Worm (Caenorhabditis elegans) whole organism, L4 larva: ENCODE measurements around the gene nhl-2.

Source experiments
- D1046.2 ChIP-seq: fragments of 200-800 bp; sonication (Bioruptor generic); IDR thresholded peaks from 2 replicates; pipeline ENCODE4 v1.3.6; 2022; ENCODE audit warnings: missing genetic modification characterization, missing compliant biosample characterization
- F10B5.3 ChIP-seq: sonication (generic microtip); optimal IDR thresholded peaks from 2 replicates; lab custom pipeline; 2016; ENCODE audit warnings: mild to moderate bottlenecking, missing genetic modification characterization, missing compliant biosample characterization
- R02D3.7 ChIP-seq: fragments of 150-350 bp; sonication (generic microtip); optimal IDR thresholded peaks from 3 replicates; lab custom pipeline; 2014; ENCODE audit warnings: missing biosample characterization, missing genetic modification characterization
- T20F7.1 ChIP-seq: fragments of 200-800 bp; sonication (Bioruptor generic); optimal IDR thresholded peaks from 2 replicates; lab custom pipeline; 2018; ENCODE audit warnings: mild to moderate bottlenecking, missing genetic modification characterization, missing compliant biosample characterization
- T26A8.4 ChIP-seq: fragments of 200-800 bp; sonication (Bioruptor generic); IDR thresholded peaks from 2 replicates; pipeline ENCODE4 v1.3.6; 2022; ENCODE audit warnings: missing genetic modification characterization, missing compliant biosample characterization
- Y105C5A.15 ChIP-seq: fragments of 200-800 bp; sonication (Bioruptor generic); IDR thresholded peaks from 2 replicates; pipeline ENCODE4 v1.3.6; 2022; ENCODE audit warnings: missing genetic modification characterization, missing compliant biosample characterization
- Y48G9A.11 ChIP-seq: fragments of 200-800 bp; sonication (Bioruptor generic); IDR thresholded peaks from 2 replicates; pipeline ENCODE4 v1.3.6; 2022; ENCODE audit warnings: missing genetic modification reagents, missing genetic modification characterization, missing compliant biosample characterization
- ZK337.2 ChIP-seq: fragments of 200-800 bp; sonication (Bioruptor generic); IDR thresholded peaks from 2 replicates; pipeline ENCODE4 v1.3.6; 2022; ENCODE audit warnings: missing genetic modification reagents, missing genetic modification characterization, missing compliant biosample characterization
- ZK546.5 ChIP-seq, 2 experiments: sonication (generic microtip); optimal IDR thresholded peaks; 2 replicates each; lab custom pipeline; 2017; ENCODE audit warnings: missing biosample characterization in 2 of 2, missing genetic modification characterization in 2 of 2
- attf-4 ChIP-seq: sonication (generic microtip); optimal IDR thresholded peaks from 3 replicates; lab custom pipeline; 2017; ENCODE audit warnings: missing biosample characterization, missing genetic modification characterization
- ceh-32 ChIP-seq: sonication (generic microtip); optimal IDR thresholded peaks from 2 replicates; lab custom pipeline; 2016; ENCODE audit warnings: mild to moderate bottlenecking, missing genetic modification characterization, missing compliant biosample characterization; ENCODE audit not compliant: poor library complexity
- ceh-44 ChIP-seq: fragments of 200-800 bp; sonication (Bioruptor generic); IDR thresholded peaks from 2 replicates; pipeline ENCODE4 v1.3.6; 2022; ENCODE audit warnings: missing genetic modification reagents, missing genetic modification characterization, missing compliant biosample characterization
- ceh-62 ChIP-seq: sonication (generic microtip); optimal IDR thresholded peaks from 2 replicates; lab custom pipeline; 2017; ENCODE audit warnings: missing biosample characterization, missing genetic modification characterization
- ceh-82 ChIP-seq: sonication (generic microtip); optimal IDR thresholded peaks from 2 replicates; lab custom pipeline; 2017; ENCODE audit warnings: missing biosample characterization, missing genetic modification characterization
- cey-2 ChIP-seq: sonication (generic microtip); optimal IDR thresholded peaks from 3 replicates; lab custom pipeline; 2017; ENCODE audit warnings: missing genetic modification characterization, mild to moderate bottlenecking, missing compliant biosample characterization, antibody characterized with exemption, borderline replicate concordance; ENCODE audit not compliant: insufficient read depth
- daf-16 ChIP-seq, 3 experiments: sonication (generic microtip); optimal IDR thresholded peaks; 2 replicates each; lab custom pipeline; 2016 to 2017; ENCODE audit warnings: missing genetic modification characterization in 3 of 3, missing genetic modification reagents in 3 of 3, mild to moderate bottlenecking in 2 of 3, missing compliant biosample characterization in 2 of 3, missing biosample characterization in 1 of 3, moderate library complexity in 1 of 3
- daf-19 ChIP-seq: fragments of 200-800 bp; sonication (Bioruptor generic); conservative IDR thresholded peaks from 2 replicates; pipeline ENCODE4 v1.3.6; 2022; ENCODE audit warnings: missing genetic modification characterization, missing compliant biosample characterization
- daf-8 ChIP-seq: fragments of 200-800 bp; sonication (Bioruptor generic); IDR thresholded peaks from 2 replicates; pipeline ENCODE4 v1.3.6; 2022; ENCODE audit warnings: missing genetic modification characterization, missing compliant biosample characterization
- dpl-1 ChIP-seq: fragments of 150-350 bp; optimal IDR thresholded peaks from 2 replicates; lab custom pipeline; 2014; ENCODE audit warnings: missing biosample characterization, missing genetic modification reagents, missing genetic modification characterization
- egl-27 ChIP-seq: sonication (generic microtip); optimal IDR thresholded peaks from 3 replicates; lab custom pipeline; 2017; ENCODE audit warnings: missing biosample characterization, missing genetic modification reagents, missing genetic modification characterization
- hif-1 ChIP-seq, 2 experiments: sonication (generic microtip); optimal IDR thresholded peaks; 2 replicates each; lab custom pipeline; 2016 to 2017; ENCODE audit warnings: missing compliant biosample characterization in 2 of 2, missing genetic modification characterization in 2 of 2, missing genetic modification reagents in 2 of 2, missing genotype in 2 of 2, mild to moderate bottlenecking in 1 of 2
- hlh-30 ChIP-seq: sonication (generic microtip); optimal IDR thresholded peaks from 2 replicates; lab custom pipeline; 2017; ENCODE audit warnings: antibody characterized with exemption, mild to moderate bottlenecking, missing genetic modification characterization, missing compliant biosample characterization; ENCODE audit not compliant: insufficient read depth
- hmg-1.1 ChIP-seq: fragments of 200-800 bp; sonication (Bioruptor generic); IDR thresholded peaks from 2 replicates; pipeline ENCODE4 v1.3.6; 2022; ENCODE audit warnings: missing genetic modification reagents, missing genetic modification characterization, missing compliant biosample characterization
- jun-1 ChIP-seq: fragments of 150-350 bp; optimal IDR thresholded peaks from 2 replicates; lab custom pipeline; 2014; ENCODE audit warnings: missing biosample characterization, missing genetic modification reagents, missing genetic modification characterization
- lin-13 ChIP-seq: fragments of 150-350 bp; optimal IDR thresholded peaks from 2 replicates; lab custom pipeline; 2014; ENCODE audit warnings: missing biosample characterization, missing genetic modification reagents, missing genetic modification characterization
- lin-15B ChIP-seq: fragments of 150-350 bp; sonication (generic microtip); optimal IDR thresholded peaks from 3 replicates; lab custom pipeline; 2014; ENCODE audit warnings: missing biosample characterization, missing genetic modification characterization
- lin-29 ChIP-seq: fragments of 200-800 bp; sonication (Bioruptor generic); IDR thresholded peaks from 2 replicates; pipeline ENCODE4 v1.3.6; 2022; ENCODE audit warnings: missing genetic modification reagents, missing genetic modification characterization, missing compliant biosample characterization
- lin-38 ChIP-seq: fragments of 200-800 bp; sonication (Bioruptor generic); IDR thresholded peaks from 2 replicates; pipeline ENCODE4 v1.3.6; 2022; ENCODE audit warnings: missing genetic modification reagents, missing genetic modification characterization, missing compliant biosample characterization
- lir-3 ChIP-seq: sonication (generic microtip); optimal IDR thresholded peaks from 2 replicates; lab custom pipeline; 2016; ENCODE audit warnings: mild to moderate bottlenecking, missing genetic modification characterization, missing compliant biosample characterization
- mdl-1 ChIP-seq, 2 experiments: fragments of 150-350 bp in 1 of 2; sonication (generic microtip) in 1 of 2; optimal IDR thresholded peaks; 2 replicates each; lab custom pipeline; 2014 to 2017; ENCODE audit warnings: missing biosample characterization in 2 of 2, missing genetic modification characterization in 2 of 2
- mdt-29 ChIP-seq: fragments of 200-800 bp; sonication (Bioruptor generic); IDR thresholded peaks from 2 replicates; pipeline ENCODE4 v1.3.6; 2022; ENCODE audit warnings: missing genetic modification reagents, missing genetic modification characterization, missing compliant biosample characterization
- mes-2 ChIP-seq: sonication (generic microtip); optimal IDR thresholded peaks from 2 replicates; lab custom pipeline; 2016; ENCODE audit warnings: missing genotype, mild to moderate bottlenecking, missing genetic modification characterization, missing compliant biosample characterization; ENCODE audit not compliant: poor library complexity, severe bottlenecking
- nhr-10 ChIP-seq: fragments of 150-350 bp; optimal IDR thresholded peaks from 2 replicates; lab custom pipeline; 2014; ENCODE audit warnings: missing biosample characterization, missing genetic modification characterization
- nhr-237 ChIP-seq: sonication (generic microtip); optimal IDR thresholded peaks from 2 replicates; lab custom pipeline; 2017; ENCODE audit warnings: missing biosample characterization, missing genetic modification characterization
- nhr-25 ChIP-seq: sonication (generic microtip); optimal IDR thresholded peaks from 2 replicates; lab custom pipeline; 2017; ENCODE audit warnings: missing genetic modification characterization, mild to moderate bottlenecking, missing compliant biosample characterization, antibody characterized with exemption, moderate library complexity, borderline replicate concordance; ENCODE audit not compliant: insufficient read depth
- nhr-28 ChIP-seq: fragments of 150-350 bp; optimal IDR thresholded peaks from 2 replicates; lab custom pipeline; 2014; ENCODE audit warnings: missing biosample characterization, missing genetic modification characterization
- nhr-42 ChIP-seq: fragments of 200-800 bp; sonication (Bioruptor generic); IDR thresholded peaks from 2 replicates; pipeline ENCODE4 v1.3.6; 2022; ENCODE audit warnings: missing genetic modification characterization, missing compliant biosample characterization
- nhr-6 ChIP-seq: fragments of 150-350 bp; optimal IDR thresholded peaks from 2 replicates; lab custom pipeline; 2014; ENCODE audit warnings: missing biosample characterization, missing genetic modification characterization
- nhr-76 ChIP-seq: fragments of 150-350 bp; optimal IDR thresholded peaks from 2 replicates; lab custom pipeline; 2014; ENCODE audit warnings: missing biosample characterization, missing genetic modification characterization
- pha-4 ChIP-seq, 2 experiments: fragments of 150-350 bp in 1 of 2; fragments of 200-800 bp in 1 of 2; sonication (Bioruptor generic) in 1 of 2; IDR thresholded peaks in 1 of 2; optimal IDR thresholded peaks in 1 of 2; 2 replicates each; pipeline versions ENCODE4 v1.3.6 to Lab custom; 2014 to 2022; ENCODE audit warnings: missing genetic modification characterization in 2 of 2, missing genetic modification reagents in 2 of 2, missing biosample characterization in 1 of 2, missing compliant biosample characterization in 1 of 2
- saeg-2 ChIP-seq: fragments of 200-800 bp; sonication (Bioruptor generic); IDR thresholded peaks from 2 replicates; pipeline ENCODE4 v1.3.6; 2022; ENCODE audit warnings: missing genetic modification reagents, missing genetic modification characterization, missing compliant biosample characterization
- set-16 ChIP-seq: fragments of 200-800 bp; sonication (Bioruptor generic); IDR thresholded peaks from 2 replicates; pipeline ENCODE4 v1.3.6; 2022; ENCODE audit warnings: missing genetic modification reagents, missing genetic modification characterization, missing compliant biosample characterization
- snpc-4 ChIP-seq: fragments of 150-350 bp; optimal IDR thresholded peaks from 2 replicates; lab custom pipeline; 2014; ENCODE audit warnings: missing biosample characterization, missing genetic modification characterization
- unc-130 ChIP-seq: sonication (generic microtip); optimal IDR thresholded peaks from 2 replicates; lab custom pipeline; 2016; ENCODE audit warnings: missing genetic modification reagents, missing genetic modification characterization, missing compliant biosample characterization
- unc-62 ChIP-seq, 3 experiments: fragments of 150-350 bp in 1 of 3; sonication (generic microtip); optimal IDR thresholded peaks in 2 of 3; peaks in 1 of 3; 1 replicate in 1 of 3; 2 replicates in 2 of 3; lab custom pipeline; 2014 to 2017; ENCODE audit warnings: missing biosample characterization in 3 of 3, missing genetic modification characterization in 3 of 3, missing genetic modification reagents in 3 of 3, missing genotype in 1 of 3

Gene nhl-2

DNA sequence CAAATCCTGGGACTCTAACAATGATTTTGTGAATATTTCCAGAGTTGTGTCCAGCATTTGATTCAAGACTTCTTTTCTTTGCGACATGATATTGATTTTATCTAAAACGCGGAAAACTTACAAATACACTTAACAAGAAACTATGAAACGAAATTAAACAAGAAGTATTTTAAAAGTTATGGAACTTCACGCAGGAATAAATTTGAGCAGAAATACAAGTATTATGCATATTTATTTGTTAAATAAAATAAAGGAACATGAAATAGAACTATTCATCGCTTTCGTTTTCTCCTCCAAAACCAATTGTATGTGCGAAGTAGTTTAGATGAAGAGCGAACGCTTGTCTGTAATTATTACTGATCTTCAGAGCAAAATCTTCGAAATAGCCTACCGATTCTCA lies 4.9 kb upstream of the nhl-2 start, which contains the start of gene kbp-2:
Gene kbp-2, minus strand, starts transcription at position 101 of the 400 bp plus-strand sequence.
- TF ChIP-seq daf-19 (GFP tag; lab: Robert Waterston, UW) (no peak), cey-2 (tag; lab: Kevin White, UChicago) (no peak), unc-130 (GFP tag; lab: Kevin White, UChicago) (no peak), nhr-42 (GFP tag; lab: Robert Waterston, UW) (no peak)

- no peak for TF ChIP-seq F10B5.3
- no peak for TF ChIP-seq ZK337.2
- no peak for TF ChIP-seq nhr-237
- no peak for TF ChIP-seq lin-15B (tag; lab: Kevin White, UChicago)
- TF ChIP-seq nhr-6 (tag; lab: Kevin White, UChicago): no peak
- no peak for TF ChIP-seq egl-27 (tag; lab: Kevin White, UChicago)
- no peak for TF ChIP-seq ZK546.5 (tag; optimal IDR thresholded peaks at IDR 0.05; lab: Kevin White, UChicago)
- TF ChIP-seq daf-16 (GFP tag; optimal IDR thresholded peaks at IDR 0.05; lab: Kevin White, UChicago): no peak
- TF ChIP-seq daf-16 (tag; optimal IDR thresholded peaks at IDR 0.05; lab: Kevin White, UChicago): peak; percentile 42
- TF ChIP-seq nhr-28: peak; percentile 3
- TF ChIP-seq mes-2: no peak
Observed at ce11 chrIII:4900260-4900659, 1.4 kb upstream of the nhl-2 start, which contains the start of gene tag-340. Gene tag-340 (plus strand): TSS chrIII:4900508.

- TF ChIP-seq jun-1 (peak; percentile 96), pha-4 (GFP tag; IDR thresholded peaks at IDR 0.05; lab: Robert Waterston, UW) (peak; percentile 98), pha-4 (tag; optimal IDR thresholded peaks at IDR 0.05; lab: Kevin White, UChicago) (peak; percentile 55), lin-29 (GFP tag; lab: Robert Waterston, UW) (peak; percentile 94), nhr-25 (tag; lab: Kevin White, UChicago) (peak; percentile 98), daf-8 (GFP tag; lab: Robert Waterston, UW) (peak; percentile 94; the same call in 1 of the 2 replicates), nhr-6 (tag; lab: Kevin White, UChicago) (peak; percentile 97), dpl-1 (GFP tag; lab: Kevin White, UChicago) (peak; percentile 93), set-16 (GFP tag; lab: Robert Waterston, UW) (peak; percentile 96), Y105C5A.15 (GFP tag; lab: Robert Waterston, UW) (no peak), mdt-29 (GFP tag; lab: Robert Waterston, UW) (peak; percentile 98), mdl-1 (tag; optimal IDR thresholded peaks at IDR 0.05; lab: Kevin White, UChicago) (peak; percentile 79 to 99), ZK337.2 (peak; percentile 81; the same call in 1 of the 2 replicates), T20F7.1 (GFP tag; lab: Kevin White, UChicago) (peak; percentile 95), ceh-44 (peak; percentile 58; the same call in 1 of the 2 replicates), hmg-1.1 (peak; percentile 98), lir-3 (peak; percentile 86), ceh-32 (tag; lab: Kevin White, UChicago) (peak; percentile 88), daf-19 (GFP tag; lab: Robert Waterston, UW) (peak; percentile 96), unc-62 (GFP tag; optimal IDR thresholded peaks at IDR 0.05 in 1 of 2; lab: Kevin White, UChicago) (peak; percentile 28 to 100), unc-62 (tag; optimal IDR thresholded peaks at IDR 0.05; lab: Kevin White, UChicago) (no peak), T26A8.4 (GFP tag; lab: Robert Waterston, UW) (peak; percentile 98), ceh-62 (tag; lab: Kevin White, UChicago) (no peak), snpc-4 (tag; lab: Kevin White, UChicago) (peak; percentile 12), nhr-76 (tag; lab: Kevin White, UChicago) (peak; percentile 83), lin-13 (GFP tag; lab: Kevin White, UChicago) (peak; percentile 97), hlh-30 (peak; percentile 100), ceh-82 (tag; lab: Kevin White, UChicago) (peak; percentile 10), attf-4 (no peak), R02D3.7 (no peak), nhr-10 (peak; percentile 96), hif-1 (tag; optimal IDR thresholded peaks at IDR 0.05; lab: Kevin White, UChicago) (peak; percentile 94 to 97), Y48G9A.11 (peak; percentile 81), lin-38 (GFP tag; lab: Robert Waterston, UW) (peak; percentile 94), D1046.2 (peak; percentile 93), saeg-2 (GFP tag; lab: Robert Waterston, UW) (peak; percentile 100)
Observed at ce11 chrIII:4899728-4900127, 843 bp upstream of the nhl-2 start.
